Worm (Caenorhabditis elegans) whole organism, L2 larva: Measurements from ENCODE around the gene F53F4.4.

Experiments
- F13H6.1 ChIP-seq: sonication (generic microtip); optimal IDR thresholded peaks from 2 replicates; lab custom pipeline; 2016; ENCODE audit warnings: missing genetic modification characterization, missing compliant biosample characterization
- ceh-16 ChIP-seq: fragments of 150-350 bp; optimal IDR thresholded peaks from 2 replicates; lab custom pipeline; 2014; ENCODE audit warnings: missing biosample characterization, missing genetic modification characterization
- crh-2 ChIP-seq: sonication (generic microtip); optimal IDR thresholded peaks from 2 replicates; lab custom pipeline; 2017; ENCODE audit warnings: missing biosample characterization, missing genetic modification characterization
- egl-27 ChIP-seq: sonication (generic microtip); optimal IDR thresholded peaks from 3 replicates; lab custom pipeline; 2017; ENCODE audit warnings: missing biosample characterization, missing genetic modification reagents, missing genetic modification characterization
- lin-11 ChIP-seq: fragments of 150-350 bp; sonication (generic microtip); optimal IDR thresholded peaks from 2 replicates; lab custom pipeline; 2014; ENCODE audit warnings: missing biosample characterization, missing genetic modification characterization, inconsistent platforms, mixed read lengths
- nhr-237 ChIP-seq: fragments of 150-350 bp; optimal IDR thresholded peaks from 2 replicates; lab custom pipeline; 2014; ENCODE audit warnings: missing biosample characterization, missing genetic modification characterization
- nhr-25 ChIP-seq: fragments of 150-350 bp; sonication (generic microtip); optimal IDR thresholded peaks from 3 replicates; lab custom pipeline; 2014; ENCODE audit warnings: missing biosample characterization, missing genetic modification characterization
- nhr-6 ChIP-seq: fragments of 150-350 bp; optimal IDR thresholded peaks from 2 replicates; lab custom pipeline; 2014; ENCODE audit warnings: missing biosample characterization, missing genetic modification characterization
- peb-1 ChIP-seq: fragments of 150-350 bp; optimal IDR thresholded peaks from 2 replicates; lab custom pipeline; 2014; ENCODE audit warnings: missing biosample characterization, missing genetic modification characterization
- skn-1 ChIP-seq: sonication (generic microtip); optimal IDR thresholded peaks from 2 replicates; lab custom pipeline; 2017; ENCODE audit warnings: missing biosample characterization, missing genetic modification characterization
- unc-39 ChIP-seq: fragments of 150-350 bp; optimal IDR thresholded peaks from 2 replicates; lab custom pipeline; 2014; ENCODE audit warnings: missing biosample characterization, missing genetic modification characterization
- unc-62 ChIP-seq: fragments of 150-350 bp; optimal IDR thresholded peaks from 2 replicates; lab custom pipeline; 2014; ENCODE audit warnings: missing biosample characterization, missing genetic modification reagents, missing genetic modification characterization
- zag-1 ChIP-seq: fragments of 150-350 bp; optimal IDR thresholded peaks from 2 replicates; lab custom pipeline; 2014; ENCODE audit warnings: missing biosample characterization, missing genetic modification characterization

- TF ChIP-seq F13H6.1 (tag; lab: Kevin White, UChicago) (no peak), unc-62 (GFP tag; lab: Kevin White, UChicago) (no peak), crh-2 (no peak), ceh-16 (no peak), nhr-25 (tag; lab: Kevin White, UChicago) (no peak), lin-11 (tag; lab: Kevin White, UChicago) (no peak), peb-1 (tag; lab: Kevin White, UChicago) (no peak), zag-1 (no peak), nhr-6 (tag; lab: Kevin White, UChicago) (no peak), skn-1 (tag; lab: Kevin White, UChicago) (no peak), unc-39 (tag; lab: Kevin White, UChicago) (no peak), nhr-237 (no peak), egl-27 (tag; lab: Kevin White, UChicago) (no peak)
Observed at ce11 chrV:13647617-13648016, 54.4 kb downstream of the F53F4.4 start.
